Worm (Caenorhabditis elegans): ENCODE measurements around the gene irld-66.
A peak's percentile ranks its signal among the peaks of the same experiment; 100 is the strongest.

The irld-66 gene

DNA sequence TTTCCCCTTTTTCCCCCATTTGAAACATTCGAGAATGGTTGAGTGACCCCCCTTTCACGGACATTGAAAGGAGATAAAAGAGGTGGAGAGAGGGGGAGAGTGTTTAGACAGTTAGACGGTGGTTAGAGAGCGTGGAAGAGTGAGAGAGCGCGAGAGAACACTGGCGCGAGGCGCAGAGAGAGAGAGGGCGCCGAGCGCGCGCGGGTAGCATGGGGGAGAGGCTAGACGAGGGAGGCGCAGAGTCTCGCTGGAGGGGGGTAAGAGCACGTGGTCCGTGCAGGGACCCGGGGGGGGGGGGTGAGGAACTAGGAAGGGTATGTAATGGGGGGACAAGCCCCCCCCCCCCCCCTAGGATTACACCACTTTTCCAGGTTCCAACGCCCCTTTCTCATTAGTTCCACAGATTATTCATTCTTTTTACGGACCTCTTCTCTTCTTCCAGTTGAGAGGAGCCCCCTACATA is 33.3 kb upstream of the irld-66 start (continued):
- TF ChIP-seq nhr-48 (tag; optimal IDR thresholded peaks at IDR 0.05) (peak; percentile 89), nhr-76 (tag; optimal IDR thresholded peaks at IDR 0.05) (peak; percentile 59), T20F7.1 (GFP tag; optimal IDR thresholded peaks at IDR 0.05) (peak; percentile 85), zip-2 (tag; optimal IDR thresholded peaks at IDR 0.05) (peak; percentile 59), lin-13 (GFP tag; optimal IDR thresholded peaks at IDR 0.05) (peak; percentile 89), php-3 (GFP tag; IDR thresholded peaks at IDR 0.05) (peak; percentile 94), ztf-7 (tag; optimal IDR thresholded peaks at IDR 0.05) (no peak), madf-9 (GFP tag; conservative IDR thresholded peaks at IDR 0.05) (peak; percentile 94), ztf-11 (tag; optimal IDR thresholded peaks at IDR 0.05) (no peak), ceh-82 (tag; optimal IDR thresholded peaks at IDR 0.05) (no peak), Y75B8A.6 (GFP tag; IDR thresholded peaks at IDR 0.05) (peak; percentile 89), fos-1 (tag; optimal IDR thresholded peaks at IDR 0.05) (peak; percentile 74), pha-4 (GFP tag; IDR thresholded peaks at IDR 0.05) (peak; percentile 100), pha-4 (tag; optimal IDR thresholded peaks at IDR 0.05) (peak; percentile 2), nhr-28 (tag; optimal IDR thresholded peaks at IDR 0.05) (peak; percentile 86), pqm-1 (tag; optimal IDR thresholded peaks at IDR 0.05) (peak; percentile 31), ceh-28 (tag; optimal IDR thresholded peaks at IDR 0.05) (no peak), skn-1 (tag; optimal IDR thresholded peaks at IDR 0.05) (peak; percentile 35), T26A8.4 (GFP tag; IDR thresholded peaks at IDR 0.05) (peak; percentile 96), attf-4 (tag; optimal IDR thresholded peaks at IDR 0.05) (no peak), mdt-29 (GFP tag; IDR thresholded peaks at IDR 0.05) (peak; percentile 95), D1046.2 (GFP tag; IDR thresholded peaks at IDR 0.05) (peak; percentile 83; the same call in 1 of the 2 replicates), gei-8 (GFP tag; optimal IDR thresholded peaks at IDR 0.05) (peak; percentile 98), daf-16 (GFP tag; optimal IDR thresholded peaks at IDR 0.05) (peak in 1 of 2 experiments; percentile 44), daf-16 (tag; optimal IDR thresholded peaks at IDR 0.05) (peak; percentile 68), snpc-4 (tag; optimal IDR thresholded peaks at IDR 0.05) (no peak), nhr-42 (GFP tag; IDR thresholded peaks at IDR 0.05) (peak; percentile 86; the same call in 1 of the 2 replicates), dmd-6 (GFP tag; IDR thresholded peaks at IDR 0.05) (peak; percentile 100), zag-1 (tag; optimal IDR thresholded peaks at IDR 0.05) (peak; percentile 54), unc-62 (GFP tag; optimal IDR thresholded peaks at IDR 0.05 in 1 of 2) (peak in 1 of 2 experiments; percentile 49), unc-62 (tag; optimal IDR thresholded peaks at IDR 0.05) (no peak), mes-2 (tag; optimal IDR thresholded peaks at IDR 0.05; ENCODE audit: poor library complexity, severe bottlenecking) (peak; percentile 76), mdl-1 (tag; optimal IDR thresholded peaks at IDR 0.05) (peak; percentile 94 to 98), mep-1 (tag; optimal IDR thresholded peaks at IDR 0.05) (peak; percentile 96), F37D6.2 (tag; optimal IDR thresholded peaks at IDR 0.05) (peak; percentile 81), Y48G9A.11 (GFP tag; IDR thresholded peaks at IDR 0.05) (no peak), hmg-1.1 (GFP tag; IDR thresholded peaks at IDR 0.05) (peak; percentile 96), dpl-1 (GFP tag; optimal IDR thresholded peaks at IDR 0.05) (peak; percentile 58), jun-1 (tag; optimal IDR thresholded peaks at IDR 0.05) (peak; percentile 91), nhr-10 (tag; optimal IDR thresholded peaks at IDR 0.05) (peak; percentile 73), lsy-2 (tag; optimal IDR thresholded peaks at IDR 0.05) (peak; percentile 79 to 87), lin-29 (GFP tag; IDR thresholded peaks at IDR 0.05) (peak; percentile 93), dmd-8 (GFP tag; IDR thresholded peaks at IDR 0.05) (peak; percentile 66; the same call in 1 of the 2 replicates), ZK546.5 (tag; optimal IDR thresholded peaks at IDR 0.05) (no peak), daf-19 (GFP tag; conservative IDR thresholded peaks at IDR 0.05) (no peak), zfp-2 (tag; optimal IDR thresholded peaks at IDR 0.05) (no peak), ceh-62 (tag; optimal IDR thresholded peaks at IDR 0.05) (no peak), daf-12 (tag; optimal IDR thresholded peaks at IDR 0.05) (no peak), spr-3 (GFP tag; optimal IDR thresholded peaks at IDR 0.05) (peak; percentile 91), lir-3 (tag; optimal IDR thresholded peaks at IDR 0.05) (no peak), Y105C5A.15 (GFP tag; IDR thresholded peaks at IDR 0.05) (no peak), nhr-6 (tag; optimal IDR thresholded peaks at IDR 0.05) (peak; percentile 90), dve-1 (tag; optimal IDR thresholded peaks at IDR 0.05; ENCODE audit: insufficient read depth) (peak; percentile 98)

All from whole organism, L4 larva.